Worm (Caenorhabditis elegans): ENCODE data around the gene cnd-1.
A peak's percentile ranks its signal among the peaks of the same experiment; 100 is the strongest.

Gene cnd-1

DNA sequence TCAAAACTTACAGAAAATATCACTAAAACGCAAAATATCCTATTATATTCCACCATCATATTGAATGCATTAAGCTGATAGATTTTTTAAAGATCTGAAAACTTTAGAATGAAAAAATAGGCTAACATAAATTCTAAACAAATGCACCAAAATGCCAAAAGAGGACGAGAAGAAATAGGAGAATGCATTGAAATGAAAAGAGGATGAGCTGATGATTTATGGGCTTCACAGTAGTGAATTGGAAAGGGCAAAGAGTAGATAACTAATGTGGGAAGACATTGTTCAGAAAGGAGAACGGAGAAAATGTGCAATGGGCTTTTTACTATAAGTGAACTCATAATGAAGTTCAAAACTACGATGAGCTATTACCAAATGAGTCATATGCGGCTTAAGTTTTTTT lies 26.9 kb downstream of the cnd-1 start, which contains the start of gene cutl-19 (continued):
- no peak for TF ChIP-seq athp-1 (tag; optimal IDR thresholded peaks at IDR 0.05)

DNA sequence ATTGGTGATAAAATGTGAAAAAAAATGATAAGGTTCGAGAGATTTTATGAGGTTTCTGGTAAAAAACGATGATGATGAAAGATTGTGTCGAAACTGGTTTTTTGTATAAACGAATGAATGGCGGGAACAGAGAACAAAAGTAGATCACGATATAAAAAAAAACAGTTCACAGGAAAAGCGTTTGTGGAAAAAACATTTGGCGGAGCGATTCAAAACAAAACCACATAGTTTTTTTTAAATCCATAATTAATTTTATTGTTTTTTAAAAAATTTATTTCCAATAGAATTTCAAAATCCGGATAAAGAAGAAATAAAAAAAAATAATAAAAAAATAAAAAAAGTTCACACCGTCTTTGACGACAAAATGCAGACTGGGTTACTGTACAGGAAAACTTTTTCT lies 29.1 kb downstream of the cnd-1 start, which contains the start of gene ZC155.4:
Gene ZC155.4, minus strand, starts transcription at position 101 of the 400 bp plus-strand sequence.
- TF ChIP-seq efl-1 (GFP tag; optimal IDR thresholded peaks at IDR 0.05) (peak; percentile 42), ceh-100 (GFP tag; IDR thresholded peaks at IDR 0.05) (no peak), F39B2.1 (GFP tag; IDR thresholded peaks at IDR 0.05) (no peak), lsl-1 (GFP tag; optimal IDR thresholded peaks at IDR 0.05) (peak; percentile 67)

DNA sequence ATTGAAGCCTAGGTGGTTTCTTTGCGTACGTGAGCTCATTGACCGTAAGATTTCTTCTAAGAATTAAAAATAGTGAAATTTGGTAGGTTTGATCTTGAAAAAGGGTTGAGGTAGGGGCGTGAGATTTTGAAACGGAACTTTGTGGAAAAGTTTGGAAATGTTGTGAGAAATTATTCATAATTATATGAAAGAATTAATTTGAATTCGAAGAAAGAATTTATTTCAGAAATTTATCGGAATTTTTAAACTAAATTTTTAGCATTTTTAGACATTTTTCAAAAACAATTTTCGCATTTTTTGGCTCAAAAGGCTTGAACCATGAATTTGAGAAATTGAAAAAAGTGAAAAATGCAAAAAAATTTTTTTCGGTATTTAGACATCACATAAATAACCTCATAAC lies 30.3 kb downstream of the cnd-1 start:
- TF ChIP-seq ztf-26 (tag; optimal IDR thresholded peaks at IDR 0.05) (no peak), xnd-1 (tag; optimal IDR thresholded peaks at IDR 0.05) (no peak), rpc-1 (optimal IDR thresholded peaks at IDR 0.05) (no peak), rpc-1 (tag; optimal IDR thresholded peaks at IDR 0.05) (no peak), bed-2 (GFP tag; IDR thresholded peaks at IDR 0.05) (no peak), gei-17 (GFP tag; optimal IDR thresholded peaks at IDR 0.05) (no peak), zfh-2 (GFP tag; conservative IDR thresholded peaks at IDR 0.05) (no peak), dox-1 (GFP tag; IDR thresholded peaks at IDR 0.05) (no peak), mcd-1 (GFP tag; IDR thresholded peaks at IDR 0.05) (no peak), C17E4.6 (GFP tag; IDR thresholded peaks at IDR 0.05) (no peak), ZK185.1 (tag; optimal IDR thresholded peaks at IDR 0.05; ENCODE audit: poor library complexity, severe bottlenecking) (no peak)

DNA sequence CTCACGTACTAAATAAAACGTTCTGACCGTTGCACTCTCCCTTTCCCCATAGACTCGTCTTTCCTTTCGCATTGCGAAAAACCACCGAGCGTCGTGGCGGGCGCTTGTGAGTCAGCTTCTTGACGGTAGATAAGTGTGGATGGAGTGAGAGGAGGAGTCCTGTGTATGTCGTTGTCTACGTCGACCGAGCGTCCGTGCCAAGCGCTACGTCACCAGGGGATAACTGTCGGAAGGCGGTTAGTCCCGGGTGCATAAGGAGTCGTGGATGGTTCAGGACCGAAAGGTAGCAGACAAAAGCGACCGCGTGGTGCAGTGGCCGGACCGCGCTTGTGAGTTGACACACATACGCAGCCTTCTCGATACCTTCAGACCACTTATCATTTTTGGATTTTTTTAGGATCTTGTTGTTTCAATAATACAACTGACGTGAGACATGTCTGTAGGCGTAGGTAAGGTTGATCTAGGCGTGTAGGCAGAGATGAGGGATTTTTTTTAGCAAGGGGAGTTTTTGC lies 33.2 kb downstream of the cnd-1 start:
- TF ChIP-seq F33H1.4 (GFP tag; IDR thresholded peaks at IDR 0.05) (peak; percentile 61), madf-8 (GFP tag; conservative IDR thresholded peaks at IDR 0.05) (peak; percentile 50), attf-5 (GFP tag; optimal IDR thresholded peaks at IDR 0.05) (peak; percentile 73), atf-7 (tag; optimal IDR thresholded peaks at IDR 0.05) (peak; percentile 71), rec-8 (tag; optimal IDR thresholded peaks at IDR 0.05) (peak in 1 of 2 experiments; percentile 28), somi-1 (GFP tag; optimal IDR thresholded peaks at IDR 0.05) (peak; percentile 44), madf-10 (tag; optimal IDR thresholded peaks at IDR 0.05) (peak; percentile 80), rpc-1 (optimal IDR thresholded peaks at IDR 0.05) (peak; percentile 70), rpc-1 (tag; optimal IDR thresholded peaks at IDR 0.05) (peak; percentile 68), lin-26 (GFP tag; IDR thresholded peaks at IDR 0.05) (peak; percentile 88), B0019.2 (GFP tag; conservative IDR thresholded peaks at IDR 0.05) (0 out of 2 replicates have a peak, but pooled peaks have one; percentile 29), snpc-4 (GFP tag; optimal IDR thresholded peaks at IDR 0.05) (peak; percentile 31), snpc-4 (tag; optimal IDR thresholded peaks at IDR 0.05) (peak in 2 of 4 experiments; percentile 15 to 60), unc-130 (GFP tag; optimal IDR thresholded peaks at IDR 0.05) (peak; percentile 44), dpff-1 (tag; optimal IDR thresholded peaks at IDR 0.05) (peak; percentile 64), ztf-28 (GFP tag; IDR thresholded peaks at IDR 0.05) (0 out of 2 replicates have a peak, but pooled peaks have one; percentile 30), zim-3 (tag; optimal IDR thresholded peaks at IDR 0.05) (peak; percentile 67), D2030.7 (GFP tag; IDR thresholded peaks at IDR 0.05) (peak; percentile 92), attf-6 (GFP tag; IDR thresholded peaks at IDR 0.05) (0 out of 2 replicates have a peak, but pooled peaks have one; percentile 23), nhr-120 (GFP tag; IDR thresholded peaks at IDR 0.05) (0 out of 2 replicates have a peak, but pooled peaks have one; percentile 39), ceh-100 (GFP tag; IDR thresholded peaks at IDR 0.05) (peak; percentile 62), B0035.1 (tag; optimal IDR thresholded peaks at IDR 0.05) (peak; percentile 40), Y95B8A.8 (GFP tag; IDR thresholded peaks at IDR 0.05) (peak; percentile 73; the same call in 1 of the 2 replicates), fkh-3 (tag; optimal IDR thresholded peaks at IDR 0.05) (peak; percentile 83), ztf-26 (tag; optimal IDR thresholded peaks at IDR 0.05) (peak; percentile 79), ztf-18 (tag; optimal IDR thresholded peaks at IDR 0.05) (peak; percentile 78), lin-35 (GFP tag; optimal IDR thresholded peaks at IDR 0.05) (peak in 1 of 3 experiments; percentile 20), nhr-80 (tag; optimal IDR thresholded peaks at IDR 0.05) (peak; percentile 82), chd-7 (tag; optimal IDR thresholded peaks at IDR 0.05) (peak; percentile 79), tbp1 (GFP tag; optimal IDR thresholded peaks at IDR 0.05) (peak; percentile 81), ztf-25 (GFP tag; IDR thresholded peaks at IDR 0.05) (0 out of 2 replicates have a peak, but pooled peaks have one; percentile 47)
